ENCODE assay signal across 3 worm cellular contexts in the genomic region with DNA sequence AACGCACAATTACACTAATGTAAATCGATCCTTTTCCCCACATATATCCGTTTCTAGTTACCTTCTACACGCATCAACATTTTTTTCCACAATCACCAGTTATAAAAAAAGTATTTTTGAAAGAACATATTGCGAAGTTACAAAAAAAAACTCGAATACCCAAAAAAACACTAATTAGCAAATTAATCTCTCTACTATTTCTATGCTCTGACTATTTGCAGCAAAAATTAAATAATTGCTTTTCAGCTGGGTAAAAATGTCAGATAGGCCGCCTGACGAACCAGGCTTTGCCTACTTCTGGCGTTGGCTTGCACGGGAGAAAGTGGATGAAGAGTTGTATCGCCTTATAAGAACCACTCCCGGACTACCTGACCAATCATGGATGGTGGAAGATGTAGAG.
TF ChIP-seq lines count a peak whose summit lies in the region.

A gene (plus strand): TSS at position 247 of the 400 bp plus-strand sequence.

TF ChIP-seq in whole organism, L1 larva, 84 proteins besides CTCF, POLR2A, EP300 and RAD21:
- TF ChIP-seq nhr-85 (tag; lab: Kevin White, UChicago) (peak; percentile 72), aly-2 (tag; optimal IDR thresholded peaks at IDR 0.05; lab: Kevin White, UChicago) (no peak)

TF ChIP-seq in whole organism, L4 larva, 104 proteins besides CTCF, POLR2A, EP300 and RAD21:
- TF ChIP-seq aha-1 (tag; lab: Kevin White, UChicago) (peak; percentile 57), R02D3.7 (tag; optimal IDR thresholded peaks at IDR 0.05; lab: Kevin White, UChicago) (no peak)

TF ChIP-seq in whole organism, young adult, 124 proteins besides CTCF, POLR2A, EP300 and RAD21:
- TF ChIP-seq cebp-2 (GFP tag; IDR thresholded peaks at IDR 0.05; lab: Robert Waterston, UW) (no peak), akir-1 (GFP tag; optimal IDR thresholded peaks at IDR 0.05; lab: Kevin White, UChicago) (peak; percentile 9)
